Worm (Caenorhabditis elegans) whole organism, mixed stage, embryonic: ENCODE results near the gene unc-96.

Experiments
- ceh-39 ChIP-seq: fragments of 150-350 bp; optimal IDR thresholded peaks from 2 replicates; lab custom pipeline; 2014; ENCODE audit warnings: missing biosample characterization, missing genetic modification characterization
- ces-1 ChIP-seq: fragments of 150-350 bp; optimal IDR thresholded peaks from 2 replicates; lab custom pipeline; 2014; ENCODE audit warnings: missing biosample characterization, missing genetic modification reagents, missing genetic modification characterization
- elt-1 ChIP-seq: sonication (generic microtip); optimal IDR thresholded peaks from 2 replicates; lab custom pipeline; 2017; ENCODE audit warnings: missing genetic modification characterization, mild to moderate bottlenecking, missing compliant biosample characterization, antibody characterized with exemption, moderate library complexity, borderline replicate concordance; ENCODE audit not compliant: insufficient read depth
- lin-13 ChIP-seq: fragments of 150-350 bp; optimal IDR thresholded peaks from 2 replicates; lab custom pipeline; 2014; ENCODE audit warnings: missing biosample characterization, missing genetic modification characterization
- lin-32 ChIP-seq: fragments of 200-800 bp; sonication (Bioruptor generic); optimal IDR thresholded peaks from 2 replicates; lab custom pipeline; 2018; ENCODE audit warnings: mild to moderate bottlenecking, missing genetic modification characterization, missing compliant biosample characterization
- lsy-2 ChIP-seq: fragments of 150-350 bp; optimal IDR thresholded peaks from 2 replicates; lab custom pipeline; 2014; ENCODE audit warnings: missing biosample characterization, missing genetic modification characterization
- mab-5 ChIP-seq: fragments of 150-350 bp; optimal IDR thresholded peaks from 2 replicates; lab custom pipeline; 2014; ENCODE audit warnings: missing biosample characterization, missing genetic modification characterization
- mep-1 ChIP-seq: fragments of 150-350 bp; optimal IDR thresholded peaks from 2 replicates; lab custom pipeline; 2017; ENCODE audit warnings: missing biosample characterization, missing genetic modification reagents, missing genetic modification characterization, inconsistent platforms
- mls-2 ChIP-seq: sonication (generic microtip); optimal IDR thresholded peaks from 2 replicates; lab custom pipeline; 2016; ENCODE audit warnings: mild to moderate bottlenecking, missing genetic modification characterization, moderate library complexity, missing compliant biosample characterization
- nhr-237 ChIP-seq: fragments of 150-350 bp; optimal IDR thresholded peaks from 2 replicates; lab custom pipeline; 2014; ENCODE audit warnings: missing biosample characterization, missing genetic modification characterization
- pha-4 ChIP-seq: fragments of 150-350 bp; optimal IDR thresholded peaks from 2 replicates; lab custom pipeline; 2018; ENCODE audit warnings: missing biosample characterization, missing genetic modification reagents, missing genetic modification characterization
- snpc-4 ChIP-seq: fragments of 150-350 bp; optimal IDR thresholded peaks from 2 replicates; lab custom pipeline; 2014; ENCODE audit warnings: missing biosample characterization, missing genetic modification characterization

DNA sequence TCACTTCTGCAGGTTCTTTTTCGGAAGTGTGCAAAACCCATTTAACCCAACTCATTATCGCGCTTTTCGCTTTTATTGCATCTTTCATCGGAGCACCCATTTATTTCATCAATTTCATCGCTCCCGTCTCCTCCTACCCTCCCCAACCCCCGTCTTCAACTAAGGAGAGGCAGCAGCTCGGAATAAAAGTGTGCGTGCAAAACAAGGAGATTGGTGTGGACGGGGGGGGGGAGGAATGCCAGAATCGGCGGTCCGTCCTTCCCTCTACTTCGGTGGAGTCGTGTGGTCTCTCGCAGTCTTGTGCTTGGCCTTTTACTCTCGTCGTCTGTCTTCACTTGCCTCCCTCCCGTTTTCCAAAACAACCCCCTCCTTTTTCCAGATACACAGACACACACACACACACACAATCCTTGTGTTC, 19.7 kb downstream of the unc-96 start:
- TF ChIP-seq mep-1 (tag; lab: Kevin White, UChicago): no peak
- no peak for TF ChIP-seq mab-5 (tag; lab: Kevin White, UChicago)
- TF ChIP-seq pha-4 (tag; lab: Kevin White, UChicago): no peak
- TF ChIP-seq snpc-4: no peak
- TF ChIP-seq lin-32: no peak
- TF ChIP-seq nhr-237 (tag; lab: Kevin White, UChicago): no peak
- TF ChIP-seq ceh-39 (tag; lab: Kevin White, UChicago): no peak
- TF ChIP-seq mls-2 (tag; lab: Kevin White, UChicago): peak; percentile 74
- TF ChIP-seq lsy-2: peak; percentile 0
- TF ChIP-seq ces-1 (GFP tag; lab: Kevin White, UChicago): peak; percentile 93
- peak; percentile 7 for TF ChIP-seq lin-13
- no peak for TF ChIP-seq elt-1 (tag; lab: Kevin White, UChicago)
